Worm (Caenorhabditis elegans) whole organism, L4 larva: Measurements from ENCODE around the gene ZK757.2.

Experiments used
- F10B5.3 ChIP-seq: sonication (generic microtip); optimal IDR thresholded peaks from 2 replicates; lab custom pipeline; 2016; ENCODE audit warnings: mild to moderate bottlenecking, missing genetic modification characterization, missing compliant biosample characterization
- F37D6.2 ChIP-seq: sonication (generic microtip); optimal IDR thresholded peaks from 2 replicates; lab custom pipeline; 2016; ENCODE audit warnings: mild to moderate bottlenecking, missing genetic modification characterization, missing compliant biosample characterization
- T20F7.1 ChIP-seq: fragments of 200-800 bp; sonication (Bioruptor generic); optimal IDR thresholded peaks from 2 replicates; lab custom pipeline; 2018; ENCODE audit warnings: mild to moderate bottlenecking, missing genetic modification characterization, missing compliant biosample characterization
- Y105C5A.15 ChIP-seq: fragments of 200-800 bp; sonication (Bioruptor generic); IDR thresholded peaks from 2 replicates; pipeline ENCODE4 v1.3.6; 2022; ENCODE audit warnings: missing genetic modification characterization, missing compliant biosample characterization
- Y48G9A.11 ChIP-seq: fragments of 200-800 bp; sonication (Bioruptor generic); IDR thresholded peaks from 2 replicates; pipeline ENCODE4 v1.3.6; 2022; ENCODE audit warnings: missing genetic modification reagents, missing genetic modification characterization, missing compliant biosample characterization
- ZK337.2 ChIP-seq: fragments of 200-800 bp; sonication (Bioruptor generic); IDR thresholded peaks from 2 replicates; pipeline ENCODE4 v1.3.6; 2022; ENCODE audit warnings: missing genetic modification reagents, missing genetic modification characterization, missing compliant biosample characterization
- ZK546.5 ChIP-seq, 2 experiments: sonication (generic microtip); optimal IDR thresholded peaks; 2 replicates each; lab custom pipeline; 2017; ENCODE audit warnings: missing biosample characterization in 2 of 2, missing genetic modification characterization in 2 of 2
- ama-1 ChIP-seq: fragments of 150-350 bp; optimal IDR thresholded peaks from 2 replicates; lab custom pipeline; 2014; ENCODE audit warnings: inconsistent platforms, mixed read lengths
- attf-4 ChIP-seq: sonication (generic microtip); optimal IDR thresholded peaks from 3 replicates; lab custom pipeline; 2017; ENCODE audit warnings: missing biosample characterization, missing genetic modification characterization
- ceh-20 ChIP-seq: fragments of 200-800 bp; sonication (Bioruptor generic); IDR thresholded peaks from 2 replicates; pipeline ENCODE4 v1.3.6; 2022; ENCODE audit warnings: missing genetic modification reagents, missing genetic modification characterization, missing compliant biosample characterization
- ceh-32 ChIP-seq: sonication (generic microtip); optimal IDR thresholded peaks from 2 replicates; lab custom pipeline; 2016; ENCODE audit warnings: mild to moderate bottlenecking, missing genetic modification characterization, missing compliant biosample characterization; ENCODE audit not compliant: poor library complexity
- ceh-62 ChIP-seq: sonication (generic microtip); optimal IDR thresholded peaks from 2 replicates; lab custom pipeline; 2017; ENCODE audit warnings: missing biosample characterization, missing genetic modification characterization
- ceh-82 ChIP-seq: sonication (generic microtip); optimal IDR thresholded peaks from 2 replicates; lab custom pipeline; 2017; ENCODE audit warnings: missing biosample characterization, missing genetic modification characterization
- ces-1 ChIP-seq: fragments of 150-350 bp; sonication (generic microtip); optimal IDR thresholded peaks from 4 replicates; lab custom pipeline; 2014; ENCODE audit warnings: missing biosample characterization, missing genetic modification reagents, missing genetic modification characterization
- ctbp-1 ChIP-seq: fragments of 200-800 bp; sonication (Bioruptor generic); IDR thresholded peaks from 2 replicates; pipeline ENCODE4 v1.3.6; 2022; ENCODE audit warnings: missing genetic modification reagents, missing genetic modification characterization, missing compliant biosample characterization
- daf-12 ChIP-seq: fragments of 150-350 bp; optimal IDR thresholded peaks from 2 replicates; lab custom pipeline; 2014; ENCODE audit warnings: missing biosample characterization, missing genetic modification reagents, missing genetic modification characterization
- daf-16 ChIP-seq, 3 experiments: sonication (generic microtip); optimal IDR thresholded peaks; 2 replicates each; lab custom pipeline; 2016 to 2017; ENCODE audit warnings: missing genetic modification characterization in 3 of 3, missing genetic modification reagents in 3 of 3, mild to moderate bottlenecking in 2 of 3, missing compliant biosample characterization in 2 of 3, missing biosample characterization in 1 of 3, moderate library complexity in 1 of 3
- daf-19 ChIP-seq: fragments of 200-800 bp; sonication (Bioruptor generic); conservative IDR thresholded peaks from 2 replicates; pipeline ENCODE4 v1.3.6; 2022; ENCODE audit warnings: missing genetic modification characterization, missing compliant biosample characterization
- dmd-6 ChIP-seq: fragments of 200-800 bp; sonication (Bioruptor generic); IDR thresholded peaks from 2 replicates; pipeline ENCODE4 v1.3.6; 2022; ENCODE audit warnings: missing genetic modification reagents, missing genetic modification characterization, missing compliant biosample characterization
- duxl-1 ChIP-seq: sonication (generic microtip); optimal IDR thresholded peaks from 2 replicates; lab custom pipeline; 2016; ENCODE audit warnings: mild to moderate bottlenecking, missing genetic modification characterization, moderate library complexity, missing compliant biosample characterization; ENCODE audit not compliant: poor library complexity
- dve-1 ChIP-seq: sonication (generic microtip); optimal IDR thresholded peaks from 2 replicates; lab custom pipeline; 2017; ENCODE audit warnings: antibody characterized with exemption, mild to moderate bottlenecking, missing genetic modification characterization, missing compliant biosample characterization; ENCODE audit not compliant: insufficient read depth
- egl-43 ChIP-seq: fragments of 200-800 bp; sonication (Bioruptor generic); IDR thresholded peaks from 2 replicates; pipeline ENCODE4 v1.3.6; 2022; ENCODE audit warnings: missing genetic modification reagents, missing genetic modification characterization, missing compliant biosample characterization
- fkh-10 ChIP-seq: fragments of 150-350 bp; optimal IDR thresholded peaks from 2 replicates; lab custom pipeline; 2014; ENCODE audit warnings: missing biosample characterization, missing genetic modification reagents, missing genetic modification characterization
- fos-1 ChIP-seq: fragments of 150-350 bp; optimal IDR thresholded peaks from 2 replicates; lab custom pipeline; 2014; ENCODE audit warnings: missing biosample characterization, missing genetic modification characterization
- hif-1 ChIP-seq, 2 experiments: sonication (generic microtip); optimal IDR thresholded peaks; 2 replicates each; lab custom pipeline; 2016 to 2017; ENCODE audit warnings: missing compliant biosample characterization in 2 of 2, missing genetic modification characterization in 2 of 2, missing genetic modification reagents in 2 of 2, missing genotype in 2 of 2, mild to moderate bottlenecking in 1 of 2
- hmg-1.1 ChIP-seq: fragments of 200-800 bp; sonication (Bioruptor generic); IDR thresholded peaks from 2 replicates; pipeline ENCODE4 v1.3.6; 2022; ENCODE audit warnings: missing genetic modification reagents, missing genetic modification characterization, missing compliant biosample characterization
- jun-1 ChIP-seq: fragments of 150-350 bp; optimal IDR thresholded peaks from 2 replicates; lab custom pipeline; 2014; ENCODE audit warnings: missing biosample characterization, missing genetic modification reagents, missing genetic modification characterization
- lin-38 ChIP-seq: fragments of 200-800 bp; sonication (Bioruptor generic); IDR thresholded peaks from 2 replicates; pipeline ENCODE4 v1.3.6; 2022; ENCODE audit warnings: missing genetic modification reagents, missing genetic modification characterization, missing compliant biosample characterization
- lir-3 ChIP-seq: sonication (generic microtip); optimal IDR thresholded peaks from 2 replicates; lab custom pipeline; 2016; ENCODE audit warnings: mild to moderate bottlenecking, missing genetic modification characterization, missing compliant biosample characterization
- lsy-2 ChIP-seq, 2 experiments: fragments of 150-350 bp in 1 of 2; sonication (generic microtip) in 1 of 2; optimal IDR thresholded peaks; 2 replicates each; lab custom pipeline; 2014 to 2017; ENCODE audit warnings: missing biosample characterization in 2 of 2, missing genetic modification characterization in 2 of 2
- madf-5 ChIP-seq, 2 experiments: fragments of 200-800 bp; sonication (Bioruptor generic); IDR thresholded peaks; 2 replicates each; pipeline ENCODE4 v1.3.6; 2022; ENCODE audit warnings: missing compliant biosample characterization in 2 of 2, missing genetic modification characterization in 2 of 2
- mdl-1 ChIP-seq, 2 experiments: fragments of 150-350 bp in 1 of 2; sonication (generic microtip) in 1 of 2; optimal IDR thresholded peaks; 2 replicates each; lab custom pipeline; 2014 to 2017; ENCODE audit warnings: missing biosample characterization in 2 of 2, missing genetic modification characterization in 2 of 2
- mes-2 ChIP-seq: sonication (generic microtip); optimal IDR thresholded peaks from 2 replicates; lab custom pipeline; 2016; ENCODE audit warnings: missing genotype, mild to moderate bottlenecking, missing genetic modification characterization, missing compliant biosample characterization; ENCODE audit not compliant: poor library complexity, severe bottlenecking
- mxl-2 ChIP-seq: fragments of 200-800 bp; sonication (Bioruptor generic); conservative IDR thresholded peaks from 2 replicates; pipeline ENCODE4 v1.3.6; 2022; ENCODE audit warnings: missing genetic modification reagents, missing genetic modification characterization, missing compliant biosample characterization
- nhr-10 ChIP-seq: fragments of 150-350 bp; optimal IDR thresholded peaks from 2 replicates; lab custom pipeline; 2014; ENCODE audit warnings: missing biosample characterization, missing genetic modification characterization
- nhr-102 ChIP-seq: sonication (generic microtip); optimal IDR thresholded peaks from 2 replicates; lab custom pipeline; 2016; ENCODE audit warnings: mild to moderate bottlenecking, missing genetic modification characterization, moderate library complexity, missing compliant biosample characterization
- nhr-111 ChIP-seq: fragments of 200-800 bp; sonication (Bioruptor generic); optimal IDR thresholded peaks from 2 replicates; lab custom pipeline; 2018; ENCODE audit warnings: mild to moderate bottlenecking, missing genetic modification characterization, missing compliant biosample characterization
- nhr-25 ChIP-seq: sonication (generic microtip); optimal IDR thresholded peaks from 2 replicates; lab custom pipeline; 2017; ENCODE audit warnings: missing genetic modification characterization, mild to moderate bottlenecking, missing compliant biosample characterization, antibody characterized with exemption, moderate library complexity, borderline replicate concordance; ENCODE audit not compliant: insufficient read depth
- nhr-76 ChIP-seq: fragments of 150-350 bp; optimal IDR thresholded peaks from 2 replicates; lab custom pipeline; 2014; ENCODE audit warnings: missing biosample characterization, missing genetic modification characterization
- pha-4 ChIP-seq, 2 experiments: fragments of 150-350 bp in 1 of 2; fragments of 200-800 bp in 1 of 2; sonication (Bioruptor generic) in 1 of 2; IDR thresholded peaks in 1 of 2; optimal IDR thresholded peaks in 1 of 2; 2 replicates each; pipeline versions ENCODE4 v1.3.6 to Lab custom; 2014 to 2022; ENCODE audit warnings: missing genetic modification characterization in 2 of 2, missing genetic modification reagents in 2 of 2, missing biosample characterization in 1 of 2, missing compliant biosample characterization in 1 of 2
- php-3 ChIP-seq: fragments of 200-800 bp; sonication (Bioruptor generic); IDR thresholded peaks from 2 replicates; pipeline ENCODE4 v1.3.6; 2022; ENCODE audit warnings: missing genetic modification reagents, missing genetic modification characterization, missing compliant biosample characterization
- sdz-12 ChIP-seq: fragments of 200-800 bp; sonication (Bioruptor generic); optimal IDR thresholded peaks from 2 replicates; lab custom pipeline; 2018; ENCODE audit warnings: mild to moderate bottlenecking, missing genetic modification characterization, missing compliant biosample characterization
- snpc-1.2 ChIP-seq: fragments of 200-800 bp; sonication (Bioruptor generic); IDR thresholded peaks from 2 replicates; pipeline ENCODE4 v1.3.6; 2022; ENCODE audit warnings: missing genetic modification reagents, missing genetic modification characterization, missing compliant biosample characterization
- spr-1 ChIP-seq: sonication (generic microtip); optimal IDR thresholded peaks from 2 replicates; lab custom pipeline; 2016; ENCODE audit warnings: mild to moderate bottlenecking, missing genetic modification characterization, missing compliant biosample characterization
- unc-39 ChIP-seq: sonication (generic microtip); optimal IDR thresholded peaks from 2 replicates; lab custom pipeline; 2017; ENCODE audit warnings: missing biosample characterization, missing genetic modification characterization
- unc-62 ChIP-seq, 3 experiments: fragments of 150-350 bp in 1 of 3; sonication (generic microtip); optimal IDR thresholded peaks in 2 of 3; peaks in 1 of 3; 1 replicate in 1 of 3; 2 replicates in 2 of 3; lab custom pipeline; 2014 to 2017; ENCODE audit warnings: missing biosample characterization in 3 of 3, missing genetic modification characterization in 3 of 3, missing genetic modification reagents in 3 of 3, missing genotype in 1 of 3
- zfp-2 ChIP-seq: sonication (generic microtip); optimal IDR thresholded peaks from 2 replicates; lab custom pipeline; 2016; ENCODE audit warnings: mild to moderate bottlenecking, missing genetic modification characterization, missing compliant biosample characterization
- zip-11 ChIP-seq: fragments of 200-800 bp; sonication (Bioruptor generic); IDR thresholded peaks from 2 replicates; pipeline ENCODE4 v1.3.6; 2022; ENCODE audit warnings: missing genetic modification characterization, missing compliant biosample characterization
- zip-2 ChIP-seq: fragments of 150-350 bp; optimal IDR thresholded peaks from 2 replicates; lab custom pipeline; 2014; ENCODE audit warnings: missing biosample characterization, missing genetic modification characterization

ZK757.2 gene

ce11 chrIII:9913722-9914121 is 35.0 kb upstream of the ZK757.2 start, which contains the start of gene cbp-3 (continued):
- 0 out of 2 replicates have a peak, but pooled peaks have one; percentile 12 for TF ChIP-seq php-3 (GFP tag; lab: Robert Waterston, UW)
- no peak for TF ChIP-seq F10B5.3
- TF ChIP-seq ZK337.2 (GFP tag; lab: Robert Waterston, UW): no peak
- TF ChIP-seq lin-38: no peak
- no peak for TF ChIP-seq attf-4 (tag; lab: Kevin White, UChicago)
- no peak for TF ChIP-seq ama-1
- TF ChIP-seq nhr-76: no peak
- TF ChIP-seq nhr-25: no peak
- peak; percentile 75 for TF ChIP-seq dve-1 (tag; lab: Kevin White, UChicago)
- no peak for TF ChIP-seq duxl-1 (tag; lab: Kevin White, UChicago)
- no peak for TF ChIP-seq fkh-10
- TF ChIP-seq daf-16 (GFP tag; optimal IDR thresholded peaks at IDR 0.05; lab: Kevin White, UChicago): no peak
- TF ChIP-seq daf-16 (tag; optimal IDR thresholded peaks at IDR 0.05; lab: Kevin White, UChicago): peak; percentile 99
- TF ChIP-seq ceh-32 (tag; lab: Kevin White, UChicago): no peak
- TF ChIP-seq hmg-1.1 (GFP tag; lab: Robert Waterston, UW): no peak
- TF ChIP-seq hif-1 (tag; optimal IDR thresholded peaks at IDR 0.05; lab: Kevin White, UChicago): no peak
- no peak for TF ChIP-seq ceh-82 (tag; lab: Kevin White, UChicago)
- TF ChIP-seq madf-5 (GFP tag; IDR thresholded peaks at IDR 0.05; lab: Robert Waterston, UW): no peak
- TF ChIP-seq dmd-6 (GFP tag; lab: Robert Waterston, UW): peak; percentile 76
- no peak for TF ChIP-seq fos-1 (tag; lab: Kevin White, UChicago)
- no peak for TF ChIP-seq F37D6.2 (tag; lab: Kevin White, UChicago)
- no peak for TF ChIP-seq mes-2 (tag; lab: Kevin White, UChicago)
- peak in 1 of 2 experiments; percentile 3 for TF ChIP-seq lsy-2 (tag; optimal IDR thresholded peaks at IDR 0.05; lab: Kevin White, UChicago)
- no peak for TF ChIP-seq ctbp-1 (GFP tag; lab: Robert Waterston, UW)
- no peak for TF ChIP-seq nhr-102 (tag; lab: Kevin White, UChicago)
- no peak for TF ChIP-seq nhr-10 (tag; lab: Kevin White, UChicago)
- TF ChIP-seq pha-4 (GFP tag; IDR thresholded peaks at IDR 0.05; lab: Robert Waterston, UW): no peak
- no peak for TF ChIP-seq pha-4 (tag; optimal IDR thresholded peaks at IDR 0.05; lab: Kevin White, UChicago)
- TF ChIP-seq nhr-111 (GFP tag; lab: Kevin White, UChicago): no peak
- TF ChIP-seq ceh-62 (tag; lab: Kevin White, UChicago): no peak
- no peak for TF ChIP-seq lir-3 (tag; lab: Kevin White, UChicago)
- TF ChIP-seq sdz-12: no peak
- TF ChIP-seq zip-2: no peak
- no peak for TF ChIP-seq daf-19 (GFP tag; lab: Robert Waterston, UW)
- TF ChIP-seq daf-12 (tag; lab: Kevin White, UChicago): no peak
- no peak for TF ChIP-seq snpc-1.2 (GFP tag; lab: Robert Waterston, UW)
- no peak for TF ChIP-seq spr-1 (tag; lab: Kevin White, UChicago)
- TF ChIP-seq egl-43 (GFP tag; lab: Robert Waterston, UW): no peak
- TF ChIP-seq mdl-1 (tag; optimal IDR thresholded peaks at IDR 0.05; lab: Kevin White, UChicago): no peak
- no peak for TF ChIP-seq zip-11 (GFP tag; lab: Robert Waterston, UW)
- no peak for TF ChIP-seq jun-1 (tag; lab: Kevin White, UChicago)
- TF ChIP-seq T20F7.1 (GFP tag; lab: Kevin White, UChicago): peak; percentile 14
- no peak for TF ChIP-seq mxl-2
- TF ChIP-seq Y48G9A.11 (GFP tag; lab: Robert Waterston, UW): no peak
- no peak for TF ChIP-seq ZK546.5 (tag; optimal IDR thresholded peaks at IDR 0.05; lab: Kevin White, UChicago)
- TF ChIP-seq zfp-2: no peak
- no peak for TF ChIP-seq unc-39
- TF ChIP-seq unc-62 (GFP tag; optimal IDR thresholded peaks at IDR 0.05 in 1 of 2; lab: Kevin White, UChicago): no peak
- TF ChIP-seq unc-62 (tag; optimal IDR thresholded peaks at IDR 0.05; lab: Kevin White, UChicago): no peak
- no peak for TF ChIP-seq Y105C5A.15
- no peak for TF ChIP-seq ceh-20 (GFP tag; lab: Robert Waterston, UW)
- no peak for TF ChIP-seq ces-1 (GFP tag; lab: Kevin White, UChicago)
